Fruit fly (Drosophila melanogaster): Measurements from ENCODE around the gene CG11755.

CG11755 gene

DNA sequence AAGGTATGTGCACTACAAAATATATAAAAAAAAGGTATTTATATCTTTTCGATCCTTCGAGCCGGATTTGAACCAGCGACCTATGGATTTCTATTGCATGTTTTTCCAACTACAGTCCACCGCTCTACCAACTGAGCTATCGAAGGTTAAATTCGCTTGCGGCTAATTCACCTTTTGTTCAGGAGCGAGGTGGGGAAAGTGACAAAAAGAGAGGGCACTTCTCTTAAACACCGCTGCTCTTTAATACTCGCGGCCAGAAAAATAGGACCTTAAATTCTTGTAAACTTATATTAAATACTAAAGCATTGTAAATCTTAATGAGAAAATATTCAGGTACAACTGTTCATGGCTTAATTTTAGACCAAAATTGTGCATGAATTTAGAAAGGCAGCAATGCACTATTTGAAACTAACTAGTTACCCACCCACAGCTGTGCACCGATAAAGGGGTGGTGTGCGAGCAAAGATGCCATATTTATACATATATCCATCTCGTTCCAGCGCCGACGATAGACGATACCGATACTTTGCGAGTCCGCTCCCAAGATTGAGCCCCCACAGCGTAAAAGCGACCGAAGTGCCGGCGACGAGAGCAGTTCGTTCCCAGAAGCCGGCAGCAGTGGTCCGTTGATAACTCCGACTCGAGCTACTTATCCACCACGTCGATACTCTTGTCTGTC lies 7.5 kb upstream of the CG11755 start (continued):
- TF ChIP-seq tio (GFP tag; optimal IDR thresholded peaks at IDR 0.05), result peak; percentile 95
- TF ChIP-seq CG32532 (GFP tag; IDR thresholded peaks at IDR 0.05), result peak; percentile 97
- peak; percentile 95 for TF ChIP-seq CG3847 (GFP tag; IDR thresholded peaks at IDR 0.05)
- TF ChIP-seq CG6175 (GFP tag; IDR thresholded peaks at IDR 0.05), result peak; percentile 85
- TF ChIP-seq CG18476 (GFP tag; optimal IDR thresholded peaks at IDR 0.05), result peak; percentile 98
- peak; percentile 96 for TF ChIP-seq MTF-1 (GFP tag; optimal IDR thresholded peaks at IDR 0.05; ENCODE audit: borderline replicate concordance)
- TF ChIP-seq otp (GFP tag; IDR thresholded peaks at IDR 0.05), result peak; percentile 97
- peak; percentile 97 for TF ChIP-seq Rfx (GFP tag; IDR thresholded peaks at IDR 0.05)
- TF ChIP-seq run (tag; optimal IDR thresholded peaks at IDR 0.05), result peak; percentile 97
- peak; percentile 95 for TF ChIP-seq CG14441 (GFP tag; IDR thresholded peaks at IDR 0.05)
- peak; percentile 98 for TF ChIP-seq nmo (GFP tag; optimal IDR thresholded peaks at IDR 0.05)
- TF ChIP-seq ap (GFP tag; IDR thresholded peaks at IDR 0.05), result peak; percentile 95
- peak; percentile 97 for TF ChIP-seq CG7786 (GFP tag; optimal IDR thresholded peaks at IDR 0.05)
- peak; percentile 96 for TF ChIP-seq CG4328 (GFP tag; optimal IDR thresholded peaks at IDR 0.05)
- peak; percentile 99 for TF ChIP-seq CG12071 (GFP tag; optimal IDR thresholded peaks at IDR 0.05)
- peak; percentile 93 for TF ChIP-seq CG15696 (tag; optimal IDR thresholded peaks at IDR 0.05)
- peak; percentile 94 for TF ChIP-seq vfl (GFP tag; optimal IDR thresholded peaks at IDR 0.05)
- peak; percentile 91 for TF ChIP-seq p53 (GFP tag; optimal IDR thresholded peaks at IDR 0.05)
- TF ChIP-seq chn (GFP tag; optimal IDR thresholded peaks at IDR 0.05), result peak; percentile 98
- peak; percentile 98 for TF ChIP-seq az2 (GFP tag; optimal IDR thresholded peaks at IDR 0.05)
- peak; percentile 83 for TF ChIP-seq CG15073 (GFP tag; optimal IDR thresholded peaks at IDR 0.05)
- peak; percentile 97 for TF ChIP-seq CG33213 (GFP tag; optimal IDR thresholded peaks at IDR 0.05)
- TF ChIP-seq Sry-β (GFP tag; optimal IDR thresholded peaks at IDR 0.05), result peak; percentile 74
- peak; percentile 98 for TF ChIP-seq CG7839 (tag; optimal IDR thresholded peaks at IDR 0.05)
- peak; percentile 98 for TF ChIP-seq CG12155 (GFP tag; optimal IDR thresholded peaks at IDR 0.05)
- peak; percentile 94 for TF ChIP-seq CG10321 (GFP tag; IDR thresholded peaks at IDR 0.05)
- TF ChIP-seq chif (GFP tag; optimal IDR thresholded peaks at IDR 0.05), result peak; percentile 95 to 98
- peak; percentile 97 for TF ChIP-seq Dad (GFP tag; optimal IDR thresholded peaks at IDR 0.05)
- TF ChIP-seq exex (tag; optimal IDR thresholded peaks at IDR 0.05), result peak; percentile 86
- no peak; the same call in 1 of the 2 replicates for TF ChIP-seq sna (GFP tag; IDR thresholded peaks at IDR 0.05; ENCODE audit: partially characterized antibody)
- peak; percentile 66 for TF ChIP-seq Bgb (GFP tag; IDR thresholded peaks at IDR 0.05; ENCODE audit: partially characterized antibody)
- peak; percentile 99 for TF ChIP-seq Ets65A (GFP tag)
- peak; percentile 96 for TF ChIP-seq CG2199 (GFP tag; IDR thresholded peaks at IDR 0.05)
- TF ChIP-seq CG34422 (GFP tag; IDR thresholded peaks at IDR 0.05), result peak; percentile 97
- peak; percentile 83 for TF ChIP-seq Neu2 (GFP tag; optimal IDR thresholded peaks at IDR 0.05; ENCODE audit: borderline replicate concordance)
- TF ChIP-seq lilli (GFP tag; optimal IDR thresholded peaks at IDR 0.05), result peak; percentile 99
- peak; percentile 97 for TF ChIP-seq bab2 (GFP tag; optimal IDR thresholded peaks at IDR 0.05)
- TF ChIP-seq h (optimal IDR thresholded peaks at IDR 0.05), result no peak
- peak; percentile 98 for TF ChIP-seq fd64A (GFP tag; optimal IDR thresholded peaks at IDR 0.05)
- peak; percentile 91 for TF ChIP-seq CG7372 (GFP tag; IDR thresholded peaks at IDR 0.05)
- peak; percentile 95 for TF ChIP-seq trh (GFP tag; optimal IDR thresholded peaks at IDR 0.05)
- peak; percentile 81 for TF ChIP-seq CG30020 (tag; optimal IDR thresholded peaks at IDR 0.05)
- no peak for TF ChIP-seq cg (GFP tag; optimal IDR thresholded peaks at IDR 0.05)
- peak in 1 of 2 experiments; percentile 89 for TF ChIP-seq Hr78 (GFP tag; optimal IDR thresholded peaks at IDR 0.05)
- TF ChIP-seq Doc3 (GFP tag; IDR thresholded peaks at IDR 0.05; ENCODE audit: partially characterized antibody), result 0 out of 3 replicates have a peak, but pooled peaks have one; percentile 34
- peak; percentile 96 for TF ChIP-seq grau (tag; optimal IDR thresholded peaks at IDR 0.05)
- TF ChIP-seq corto (GFP tag; optimal IDR thresholded peaks at IDR 0.05), result peak; percentile 98
- peak; percentile 97 for TF ChIP-seq Bteb2 (GFP tag; optimal IDR thresholded peaks at IDR 0.05)
- TF ChIP-seq CG10267 (tag; optimal IDR thresholded peaks at IDR 0.05), result peak; percentile 97
- TF ChIP-seq Bdp1 (GFP tag; optimal IDR thresholded peaks at IDR 0.05), result peak; percentile 99

All from whole organism, embryonic.